Fruit fly (Drosophila melanogaster) S2 (cell line): ENCODE results near the gene hob.

ENCODE experiments used
- CG8478 ChIP-seq: fragments of >200 bp; optimal IDR thresholded peaks from 2 replicates; lab custom pipeline; 2018
- CTCF ChIP-seq, 2 experiments: fragments of >200 bp; optimal IDR thresholded peaks; 2 replicates each; lab custom pipeline; 2018

- no peak for TF ChIP-seq CG8478 (lab: Kevin White, UChicago)
- no peak for TF ChIP-seq CTCF (optimal IDR thresholded peaks at IDR 0.05; lab: Kevin White, UChicago)
Observed at dm6 chr3L:3250922-3251658, 32.4 kb upstream of the hob start.
